5 fruit fly cellular contexts compared by ENCODE assay signal in the genomic region with DNA sequence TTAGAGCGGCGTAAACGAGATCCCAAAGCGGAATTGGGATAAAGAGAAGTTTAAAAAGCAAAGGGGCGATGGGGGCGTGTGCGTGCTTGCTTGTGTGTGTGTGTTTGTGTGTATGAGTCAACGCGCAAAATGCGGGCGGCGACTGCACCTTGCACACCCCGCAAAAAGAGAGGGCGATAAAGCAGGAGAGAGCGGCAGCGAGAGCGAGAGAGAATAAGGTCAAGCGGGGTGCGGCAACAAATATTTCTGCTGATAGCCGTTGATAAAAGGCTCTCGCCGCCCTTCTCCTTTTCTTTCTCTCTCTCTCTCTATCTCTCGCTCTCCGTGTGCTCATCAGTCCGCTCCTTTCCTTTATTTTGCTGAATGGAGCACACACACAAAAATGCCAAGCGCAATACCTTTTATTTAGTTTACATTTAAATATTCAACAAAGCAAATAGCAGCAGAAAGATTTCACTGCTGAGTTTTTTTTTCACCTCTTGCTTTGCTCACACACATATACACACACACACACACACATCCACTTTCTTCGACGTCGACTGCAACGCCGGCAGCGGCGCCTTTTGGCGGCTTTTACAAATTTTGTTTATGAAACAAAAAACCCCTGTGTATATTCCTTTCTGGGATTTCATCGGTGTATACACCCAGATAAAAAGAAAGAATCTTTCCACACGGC.
A peak's percentile ranks its signal among the peaks of the same experiment; 100 is the strongest.
TF ChIP-seq lines count a peak whose summit lies in the region.

No protein-coding gene starts in this region.

- no peak for TF ChIP-seq CTCF in whole organism, embryonic (GFP tag; optimal IDR thresholded peaks at IDR 0.05; lab: Kevin White, UChicago)

TF ChIP-seq in whole organism, adult, 20 proteins besides CTCF, POLR2A, EP300 and RAD21 (continues in another document):
- TF ChIP-seq Hr96 (GFP tag; optimal IDR thresholded peaks at IDR 0.05; lab: Kevin White, UChicago) (no peak), CG12768 (GFP tag; optimal IDR thresholded peaks at IDR 0.05; lab: Kevin White, UChicago) (peak; percentile 50), CG11617 (GFP tag; optimal IDR thresholded peaks at IDR 0.05; lab: Kevin White, UChicago) (no peak), Crg-1 (GFP tag; optimal IDR thresholded peaks at IDR 0.05; lab: Kevin White, UChicago) (no peak), CG14711 (tag; optimal IDR thresholded peaks at IDR 0.05; lab: Kevin White, UChicago) (no peak), cic (GFP tag; optimal IDR thresholded peaks at IDR 0.05; lab: Kevin White, UChicago) (peak; percentile 62), CG7045 (GFP tag; optimal IDR thresholded peaks at IDR 0.05; lab: Kevin White, UChicago) (no peak), Clk (GFP tag; optimal IDR thresholded peaks at IDR 0.05; lab: Kevin White, UChicago) (no peak), tj (GFP tag; optimal IDR thresholded peaks at IDR 0.05; lab: Kevin White, UChicago) (peak; percentile 50), Mnt (GFP tag; optimal IDR thresholded peaks at IDR 0.05; lab: Kevin White, UChicago) (peak; percentile 67), pad (GFP tag; optimal IDR thresholded peaks at IDR 0.05; lab: Kevin White, UChicago) (peak; percentile 6), cnc (optimal IDR thresholded peaks at IDR 0.05; lab: Kevin White, UChicago) (no peak), CG33017 (tag; optimal IDR thresholded peaks at IDR 0.05; lab: Kevin White, UChicago) (no peak), toe (GFP tag; optimal IDR thresholded peaks at IDR 0.05; lab: Kevin White, UChicago) (no peak), CG1620 (GFP tag; optimal IDR thresholded peaks at IDR 0.05; lab: Kevin White, UChicago) (no peak), kay (GFP tag; lab: Kevin White, UChicago; ENCODE audit: borderline replicate concordance) (peak; percentile 87), ovo (GFP tag; optimal IDR thresholded peaks at IDR 0.05; lab: Kevin White, UChicago) (no peak)

TF ChIP-seq in whole organism, embryonic, 481 proteins besides CTCF, POLR2A, EP300 and RAD21 (continues in another document):
- TF ChIP-seq CG11504 (tag; optimal IDR thresholded peaks at IDR 0.05; lab: Kevin White, UChicago) (no peak), CG7928 (GFP tag; optimal IDR thresholded peaks at IDR 0.05; lab: Kevin White, UChicago) (no peak), sens (GFP tag; lab: Kevin White, UChicago) (peak; percentile 63), CG8290 (GFP tag; optimal IDR thresholded peaks at IDR 0.05; lab: Kevin White, UChicago) (no peak), CG8290 (tag; optimal IDR thresholded peaks at IDR 0.05; lab: Kevin White, UChicago) (no peak), rib (GFP tag; IDR thresholded peaks at IDR 0.05; lab: Robert Waterston, UW) (peak; percentile 27; the same call in 1 of the 2 replicates), tll (GFP tag; optimal IDR thresholded peaks at IDR 0.05; lab: Kevin White, UChicago) (peak in 1 of 2 experiments; percentile 61), gcm (GFP tag; optimal IDR thresholded peaks at IDR 0.05; lab: Kevin White, UChicago) (peak; percentile 86), tap (tag; optimal IDR thresholded peaks at IDR 0.05; lab: Kevin White, UChicago) (no peak), CG2678 (tag; optimal IDR thresholded peaks at IDR 0.05; lab: Kevin White, UChicago) (no peak), dati (GFP tag; IDR thresholded peaks at IDR 0.05; lab: Robert Waterston, UW) (no peak), sens-2 (GFP tag; IDR thresholded peaks at IDR 0.05; lab: Robert Waterston, UW) (no peak), Hr78 (GFP tag; optimal IDR thresholded peaks at IDR 0.05; lab: Kevin White, UChicago) (peak in 1 of 2 experiments; percentile 53), Drgx (GFP tag; IDR thresholded peaks at IDR 0.05; lab: Robert Waterston, UW) (peak; percentile 6; the same call in 1 of the 2 replicates), CG15479 (GFP tag; optimal IDR thresholded peaks at IDR 0.05; lab: Kevin White, UChicago) (peak; percentile 84), Trl (optimal IDR thresholded peaks at IDR 0.05; lab: Kevin White, UChicago) (peak; percentile 85 to 93), Trl (GFP tag; optimal IDR thresholded peaks at IDR 0.05; lab: Kevin White, UChicago) (peak; percentile 21)

TF ChIP-seq in whole organism, prepupa, 60 proteins besides CTCF, POLR2A, EP300 and RAD21 (continues in another document):
- TF ChIP-seq CG9139 (GFP tag; optimal IDR thresholded peaks at IDR 0.05; lab: Kevin White, UChicago) (no peak), fd59A (GFP tag; optimal IDR thresholded peaks at IDR 0.05; lab: Kevin White, UChicago) (no peak), CG8632 (GFP tag; optimal IDR thresholded peaks at IDR 0.05; lab: Kevin White, UChicago) (no peak), CG3919 (GFP tag; optimal IDR thresholded peaks at IDR 0.05; lab: Kevin White, UChicago) (peak; percentile 13), fd85E (GFP tag; optimal IDR thresholded peaks at IDR 0.05; lab: Kevin White, UChicago) (no peak), CG6163 (GFP tag; IDR thresholded peaks at IDR 0.05; lab: Robert Waterston, UW) (peak; percentile 62), CG6854 (GFP tag; optimal IDR thresholded peaks at IDR 0.05; lab: Kevin White, UChicago) (peak; percentile 73), Ets21C (GFP tag; optimal IDR thresholded peaks at IDR 0.05; lab: Kevin White, UChicago) (no peak), Sox102F (GFP tag; optimal IDR thresholded peaks at IDR 0.05; lab: Kevin White, UChicago) (no peak), CG16779 (tag; optimal IDR thresholded peaks at IDR 0.05; lab: Kevin White, UChicago) (no peak), Met (GFP tag; optimal IDR thresholded peaks at IDR 0.05; lab: Kevin White, UChicago) (no peak), lz (GFP tag; optimal IDR thresholded peaks at IDR 0.05; lab: Kevin White, UChicago) (no peak), Eip93F (GFP tag; optimal IDR thresholded peaks at IDR 0.05; lab: Kevin White, UChicago) (no peak), topi (GFP tag; optimal IDR thresholded peaks at IDR 0.05; lab: Kevin White, UChicago) (no peak), Gug (GFP tag; IDR thresholded peaks at IDR 0.05; lab: Robert Waterston, UW) (no peak), Sox15 (GFP tag; optimal IDR thresholded peaks at IDR 0.05; lab: Kevin White, UChicago) (no peak), fkh (GFP tag; optimal IDR thresholded peaks at IDR 0.05; lab: Kevin White, UChicago) (no peak), CG8319 (GFP tag; optimal IDR thresholded peaks at IDR 0.05; lab: Kevin White, UChicago) (no peak), CG4318 (GFP tag; optimal IDR thresholded peaks at IDR 0.05; lab: Kevin White, UChicago) (no peak)

TF ChIP-seq in whole organism, pupa, 21 proteins besides CTCF, POLR2A, EP300 and RAD21:
- TF ChIP-seq gl (tag; optimal IDR thresholded peaks at IDR 0.05; lab: Kevin White, UChicago) = peak; percentile 13
- TF ChIP-seq fd96Ca (GFP tag; IDR thresholded peaks at IDR 0.05; lab: Robert Waterston, UW) = no peak
- peak; percentile 14 for TF ChIP-seq Snoo (tag; optimal IDR thresholded peaks at IDR 0.05; lab: Kevin White, UChicago)
- TF ChIP-seq CG12605 (GFP tag; IDR thresholded peaks at IDR 0.05; lab: Robert Waterston, UW) = peak; percentile 47; the same call in 1 of the 2 replicates
- TF ChIP-seq EcR (GFP tag; optimal IDR thresholded peaks at IDR 0.05; lab: Kevin White, UChicago) = peak; percentile 77
- TF ChIP-seq CG8159 (tag; optimal IDR thresholded peaks at IDR 0.05; lab: Kevin White, UChicago) = peak; percentile 10
- TF ChIP-seq Ets98B (GFP tag; IDR thresholded peaks at IDR 0.05; lab: Robert Waterston, UW) = peak; percentile 64
- no peak for TF ChIP-seq CG32121 (GFP tag; IDR thresholded peaks at IDR 0.05; lab: Robert Waterston, UW)
- TF ChIP-seq Pif1A (GFP tag; optimal IDR thresholded peaks at IDR 0.05; lab: Kevin White, UChicago) = peak; percentile 8
- no peak for TF ChIP-seq CG17806 (tag; optimal IDR thresholded peaks at IDR 0.05; lab: Kevin White, UChicago)
- no peak for TF ChIP-seq CG34367 (tag; optimal IDR thresholded peaks at IDR 0.05; lab: Kevin White, UChicago)
- TF ChIP-seq CG15710 (tag; optimal IDR thresholded peaks at IDR 0.05; lab: Kevin White, UChicago) = no peak
- peak; percentile 52; the same call in 1 of the 3 replicates for TF ChIP-seq CG4496 (GFP tag; IDR thresholded peaks at IDR 0.05; lab: Robert Waterston, UW)
- peak; percentile 73 for TF ChIP-seq CG13204 (GFP tag; optimal IDR thresholded peaks at IDR 0.05; lab: Kevin White, UChicago)
- no peak for TF ChIP-seq CG10348 (GFP tag; IDR thresholded peaks at IDR 0.05; lab: Robert Waterston, UW)
TF ChIP-seq in whole organism, pupa: peak in this region for 9.

TF ChIP-seq in whole organism, wandering third instar larva, 38 proteins besides CTCF, POLR2A, EP300 and RAD21 (continues in another document):
- TF ChIP-seq h (GFP tag; optimal IDR thresholded peaks at IDR 0.05; lab: Kevin White, UChicago) = peak; percentile 61
- TF ChIP-seq fru (GFP tag; optimal IDR thresholded peaks at IDR 0.05; lab: Kevin White, UChicago) = peak; percentile 2
- no peak for TF ChIP-seq ey (GFP tag; optimal IDR thresholded peaks at IDR 0.05; lab: Kevin White, UChicago)
- no peak for TF ChIP-seq dmrt93B (GFP tag; optimal IDR thresholded peaks at IDR 0.05; lab: Kevin White, UChicago)
- TF ChIP-seq Dif (GFP tag; optimal IDR thresholded peaks at IDR 0.05; lab: Kevin White, UChicago; ENCODE audit: partially characterized antibody) = peak; percentile 93
- TF ChIP-seq Myc (optimal IDR thresholded peaks at IDR 0.05; lab: Kevin White, UChicago) = no peak
- TF ChIP-seq HLH106 (tag; optimal IDR thresholded peaks at IDR 0.05; lab: Kevin White, UChicago) = no peak
- peak; percentile 61 for TF ChIP-seq Hnf4 (GFP tag; optimal IDR thresholded peaks at IDR 0.05; lab: Kevin White, UChicago)
- TF ChIP-seq dl (GFP tag; optimal IDR thresholded peaks at IDR 0.05; lab: Kevin White, UChicago; ENCODE audit: insufficient read depth in 1 of 2, partially characterized antibody in 2 of 2) = peak; percentile 91 to 92
- TF ChIP-seq woc (GFP tag; optimal IDR thresholded peaks at IDR 0.05; lab: Kevin White, UChicago) = no peak
- peak; percentile 2 for TF ChIP-seq rgr (GFP tag; optimal IDR thresholded peaks at IDR 0.05; lab: Kevin White, UChicago)
- no peak for TF ChIP-seq Sp1 (GFP tag; optimal IDR thresholded peaks at IDR 0.05; lab: Kevin White, UChicago)
- TF ChIP-seq foxo (GFP tag; optimal IDR thresholded peaks at IDR 0.05; lab: Kevin White, UChicago) = peak in 1 of 2 experiments; percentile 4
- TF ChIP-seq Dfd (GFP tag; optimal IDR thresholded peaks at IDR 0.05; lab: Kevin White, UChicago) = peak; percentile 4
- no peak for TF ChIP-seq Mio (GFP tag; optimal IDR thresholded peaks at IDR 0.05; lab: Kevin White, UChicago)
- no peak for TF ChIP-seq dsf (GFP tag; optimal IDR thresholded peaks at IDR 0.05; lab: Kevin White, UChicago; ENCODE audit: borderline replicate concordance)
- TF ChIP-seq sv (GFP tag; optimal IDR thresholded peaks at IDR 0.05; lab: Kevin White, UChicago) = no peak
- peak; percentile 87 for TF ChIP-seq psq (GFP tag; optimal IDR thresholded peaks at IDR 0.05; lab: Kevin White, UChicago)
- peak; percentile 20 for TF ChIP-seq brk (GFP tag; optimal IDR thresholded peaks at IDR 0.05; lab: Kevin White, UChicago)
- peak; percentile 21 for TF ChIP-seq Rel (GFP tag; optimal IDR thresholded peaks at IDR 0.05; lab: Kevin White, UChicago)
- TF ChIP-seq Rel (tag; optimal IDR thresholded peaks at IDR 0.05; lab: Kevin White, UChicago) = no peak
- TF ChIP-seq Hr78 (GFP tag; optimal IDR thresholded peaks at IDR 0.05; lab: Kevin White, UChicago) = no peak
- TF ChIP-seq CrebA (GFP tag; optimal IDR thresholded peaks at IDR 0.05; lab: Kevin White, UChicago; ENCODE audit: borderline replicate concordance) = peak; percentile 32
